Worm (Caenorhabditis elegans) whole organism, young adult: ENCODE measurements around the gene K09C6.3.

Experiments
- B0035.1 ChIP-seq: sonication (generic microtip); optimal IDR thresholded peaks from 2 replicates; lab custom pipeline; 2016; ENCODE audit warnings: missing genetic modification characterization, mild to moderate bottlenecking, missing compliant biosample characterization, missing genotype, missing genetic modification reagents
- B0261.1 ChIP-seq: sonication (generic microtip); optimal IDR thresholded peaks from 2 replicates; lab custom pipeline; 2016; ENCODE audit warnings: mild to moderate bottlenecking, missing genetic modification characterization, moderate library complexity, missing compliant biosample characterization
- F10E7.11 ChIP-seq: sonication (generic microtip); optimal IDR thresholded peaks from 2 replicates; lab custom pipeline; 2017; ENCODE audit warnings: mild to moderate bottlenecking, missing genetic modification characterization, moderate library complexity, missing compliant biosample characterization
- F22D6.2 ChIP-seq: sonication (generic microtip); optimal IDR thresholded peaks from 2 replicates; lab custom pipeline; 2016; ENCODE audit warnings: mild to moderate bottlenecking, missing genetic modification characterization, missing compliant biosample characterization
- F49E8.2 ChIP-seq: sonication (generic microtip); optimal IDR thresholded peaks from 3 replicates; lab custom pipeline; 2017; ENCODE audit warnings: missing genetic modification characterization, mild to moderate bottlenecking, missing compliant biosample characterization, antibody characterized with exemption, moderate library complexity; ENCODE audit not compliant: insufficient read depth
- F57A8.1 ChIP-seq: fragments of 200-800 bp; sonication (Bioruptor generic); optimal IDR thresholded peaks from 2 replicates; lab custom pipeline; 2018; ENCODE audit warnings: mild to moderate bottlenecking, missing genetic modification characterization, moderate library complexity, missing compliant biosample characterization
- T07F8.4 ChIP-seq: sonication (generic microtip); optimal IDR thresholded peaks from 2 replicates; lab custom pipeline; 2016; ENCODE audit warnings: mild to moderate bottlenecking, missing genetic modification characterization, moderate library complexity, missing compliant biosample characterization
- T26A5.8 ChIP-seq: sonication (generic microtip); optimal IDR thresholded peaks from 2 replicates; lab custom pipeline; 2016; ENCODE audit warnings: missing genetic modification characterization, missing compliant biosample characterization
- Y67H2A.10 ChIP-seq: fragments of 200-800 bp; sonication (Bioruptor generic); conservative IDR thresholded peaks from 2 replicates; pipeline ENCODE4 v1.3.6; 2022; ENCODE audit warnings: missing genetic modification reagents, missing genetic modification characterization, missing compliant biosample characterization
- attf-6 ChIP-seq: fragments of 200-800 bp; sonication (Bioruptor generic); IDR thresholded peaks from 2 replicates; pipeline ENCODE4 v1.3.6; 2022; ENCODE audit warnings: missing genetic modification reagents, missing genetic modification characterization, missing compliant biosample characterization
- dox-1 ChIP-seq: fragments of 200-800 bp; sonication (Bioruptor generic); IDR thresholded peaks from 2 replicates; pipeline ENCODE4 v1.3.6; 2022; ENCODE audit warnings: missing genetic modification reagents, missing genetic modification characterization, missing compliant biosample characterization
- dpl-1 ChIP-seq: fragments of 150-350 bp; optimal IDR thresholded peaks from 2 replicates; lab custom pipeline; 2014; ENCODE audit warnings: missing biosample characterization, missing genetic modification reagents, missing genetic modification characterization
- egl-44 ChIP-seq: fragments of 200-800 bp; sonication (Bioruptor generic); IDR thresholded peaks from 2 replicates; pipeline ENCODE4 v1.3.6; 2022; ENCODE audit warnings: missing genetic modification reagents, missing genetic modification characterization, missing compliant biosample characterization
- lin-54 ChIP-seq: fragments of 200-800 bp; sonication (Bioruptor generic); optimal IDR thresholded peaks from 2 replicates; lab custom pipeline; 2018; ENCODE audit warnings: mild to moderate bottlenecking, missing genetic modification characterization, missing compliant biosample characterization
- lir-1 ChIP-seq: fragments of 200-800 bp; sonication (Bioruptor generic); conservative IDR thresholded peaks from 2 replicates; pipeline ENCODE4 v1.3.6; 2022; ENCODE audit warnings: missing genetic modification reagents, missing genetic modification characterization, missing compliant biosample characterization
- madf-3 ChIP-seq: fragments of 200-800 bp; sonication (Bioruptor generic); IDR thresholded peaks from 2 replicates; pipeline ENCODE4 v1.3.6; 2022; ENCODE audit warnings: missing genetic modification reagents, missing genetic modification characterization, missing compliant biosample characterization
- mcd-1 ChIP-seq: fragments of 200-800 bp; sonication (Bioruptor generic); IDR thresholded peaks from 2 replicates; pipeline ENCODE4 v1.3.6; 2022; ENCODE audit warnings: missing genetic modification reagents, missing genetic modification characterization, missing compliant biosample characterization
- mel-28 ChIP-seq: sonication (generic microtip); optimal IDR thresholded peaks from 2 replicates; lab custom pipeline; 2016; ENCODE audit warnings: borderline replicate concordance, mild to moderate bottlenecking, missing genetic modification characterization, missing compliant biosample characterization
- nfyb-1 ChIP-seq: fragments of 200-800 bp; sonication (Bioruptor generic); IDR thresholded peaks from 2 replicates; pipeline ENCODE4 v1.3.6; 2022; ENCODE audit warnings: missing genetic modification reagents, missing genetic modification characterization, missing compliant biosample characterization
- nhr-120 ChIP-seq: fragments of 200-800 bp; sonication (Bioruptor generic); IDR thresholded peaks from 2 replicates; pipeline ENCODE4 v1.3.6; 2022; ENCODE audit warnings: missing genetic modification characterization, missing compliant biosample characterization
- pbrm-1 ChIP-seq: fragments of 200-800 bp; sonication (Bioruptor generic); IDR thresholded peaks from 2 replicates; pipeline ENCODE4 v1.3.6; 2022; ENCODE audit warnings: missing genetic modification reagents, missing genetic modification characterization, missing compliant biosample characterization
- pha-4 ChIP-seq: fragments of 150-350 bp; sonication (generic microtip); optimal IDR thresholded peaks from 2 replicates; lab custom pipeline; 2014; ENCODE audit warnings: missing biosample characterization, missing genetic modification reagents, missing genetic modification characterization
- rpc-1 ChIP-seq, 2 experiments: fragments of 150-350 bp in 1 of 2; sonication (generic microtip) in 1 of 2; optimal IDR thresholded peaks; 2 replicates each; lab custom pipeline; 2014 to 2018; ENCODE audit warnings: missing biosample characterization in 1 of 2, missing genetic modification characterization in 1 of 2, missing genetic modification reagents in 1 of 2, missing genotype in 1 of 2
- snpc-4 ChIP-seq, 5 experiments: fragments of 150-350 bp in 1 of 5; sonication (generic microtip) in 4 of 5; optimal IDR thresholded peaks; 2 replicates each; lab custom pipeline; 2014 to 2018; ENCODE audit warnings: missing genetic modification characterization in 5 of 5, missing biosample characterization in 3 of 5, antibody characterized with exemption in 2 of 5, mild to moderate bottlenecking in 2 of 5, missing compliant biosample characterization in 2 of 5, missing genotype in 2 of 5, moderate library complexity in 2 of 5, missing genetic modification reagents in 1 of 5
- unc-62 ChIP-seq: fragments of 150-350 bp; optimal IDR thresholded peaks from 2 replicates; lab custom pipeline; 2014; ENCODE audit warnings: missing biosample characterization, missing genetic modification reagents, missing genetic modification characterization
- zfh-2 ChIP-seq: fragments of 200-800 bp; sonication (Bioruptor generic); conservative IDR thresholded peaks from 2 replicates; pipeline ENCODE4 v1.3.6; 2022; ENCODE audit warnings: missing genetic modification reagents, missing genetic modification characterization, missing compliant biosample characterization
- zim-3 ChIP-seq: sonication (generic microtip); optimal IDR thresholded peaks from 2 replicates; lab custom pipeline; 2017; ENCODE audit warnings: mild to moderate bottlenecking, missing genetic modification characterization, moderate library complexity, missing compliant biosample characterization

Gene K09C6.3

DNA sequence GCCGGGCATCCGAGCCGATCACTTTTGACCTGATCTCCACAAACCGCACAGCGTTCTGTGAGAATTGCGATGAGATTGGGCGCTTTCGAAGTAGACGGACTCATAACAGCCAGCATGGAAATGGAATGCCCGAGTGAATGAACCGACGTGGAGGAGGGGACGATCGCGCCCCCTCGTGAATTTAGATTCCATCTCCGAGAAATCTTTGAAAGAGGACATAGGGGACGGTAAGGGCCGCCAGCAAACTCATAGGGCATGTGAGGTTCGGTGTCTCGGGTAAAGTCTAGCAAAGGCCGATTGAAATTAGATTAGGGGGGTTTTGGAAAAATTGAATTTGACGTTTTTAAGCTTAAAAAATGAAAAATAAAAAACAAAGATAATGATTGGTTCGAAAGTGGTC, 47.8 kb upstream of the K09C6.3 start, which contains the start of gene nhr-270:
Gene nhr-270, minus strand, starts transcription at position 257 of the 400 bp plus-strand sequence.
- TF ChIP-seq F10E7.11 (no peak), zfh-2 (GFP tag; lab: Robert Waterston, UW) (peak; percentile 38; the same call in 1 of the 2 replicates)
- TF ChIP-seq, all 124 proteins: peak for 1

DNA sequence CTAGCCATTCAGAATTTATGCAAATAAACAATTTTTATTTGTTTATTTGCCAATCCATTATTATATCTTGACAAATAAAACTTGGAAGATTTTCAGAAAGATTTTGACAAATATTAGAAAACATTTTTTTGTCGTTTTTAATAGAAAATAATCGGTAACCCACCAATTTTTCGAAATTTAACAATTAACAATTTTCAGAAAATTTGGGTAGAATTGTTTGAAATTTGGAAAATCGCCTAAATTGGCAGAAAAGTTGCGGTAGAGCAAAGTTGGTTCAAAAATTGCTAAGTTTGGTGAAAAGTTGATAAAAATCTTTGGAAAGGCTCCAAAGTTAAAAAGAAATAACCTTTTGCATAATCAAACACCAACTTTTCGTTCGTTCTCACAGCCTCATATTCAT, 44.0 kb upstream of the K09C6.3 start:
- no peak for TF ChIP-seq mel-28 (tag; lab: Kevin White, UChicago)

DNA sequence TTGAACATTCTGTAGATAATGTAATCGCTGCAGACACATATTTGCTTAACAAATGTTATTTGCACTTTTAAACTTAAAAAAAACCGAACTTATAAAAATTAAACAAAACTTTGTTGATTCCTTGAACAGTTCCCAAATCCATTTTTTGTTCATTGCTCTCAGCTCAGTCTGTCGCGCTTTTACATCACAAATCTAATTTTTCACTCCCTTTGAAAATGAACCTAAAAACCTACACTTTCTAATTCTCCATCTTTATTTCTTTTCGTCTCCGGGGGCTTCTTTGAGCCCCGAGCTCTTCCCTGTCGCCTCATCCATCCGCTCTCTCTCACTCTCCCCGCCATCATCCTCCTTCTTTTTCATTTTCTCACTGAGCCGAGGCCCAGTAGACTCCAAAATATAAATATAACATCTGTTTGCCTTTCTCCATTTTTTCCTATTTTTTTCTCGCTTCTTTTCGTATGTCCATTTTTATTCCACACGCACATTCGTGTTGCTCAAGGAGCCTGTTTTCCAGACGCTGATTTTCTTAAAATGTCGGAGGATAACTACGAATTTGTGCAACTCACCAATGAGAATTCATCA, 41.9 kb upstream of the K09C6.3 start, which contains the start of gene R13D11.4:
Gene R13D11.4, plus strand, starts transcription at position 532 of the 582 bp plus-strand sequence.
- TF ChIP-seq snpc-4 (GFP tag; optimal IDR thresholded peaks at IDR 0.05; lab: Kevin White, UChicago), result no peak
- no peak for TF ChIP-seq snpc-4 (tag; optimal IDR thresholded peaks at IDR 0.05; lab: Kevin White, UChicago)
- TF ChIP-seq dox-1, result no peak
- no peak for TF ChIP-seq pha-4 (tag; lab: Kevin White, UChicago)
- TF ChIP-seq rpc-1 (optimal IDR thresholded peaks at IDR 0.05; lab: Kevin White, UChicago), result no peak
- no peak for TF ChIP-seq rpc-1 (tag; optimal IDR thresholded peaks at IDR 0.05; lab: Kevin White, UChicago)
- TF ChIP-seq nhr-120, result no peak

DNA sequence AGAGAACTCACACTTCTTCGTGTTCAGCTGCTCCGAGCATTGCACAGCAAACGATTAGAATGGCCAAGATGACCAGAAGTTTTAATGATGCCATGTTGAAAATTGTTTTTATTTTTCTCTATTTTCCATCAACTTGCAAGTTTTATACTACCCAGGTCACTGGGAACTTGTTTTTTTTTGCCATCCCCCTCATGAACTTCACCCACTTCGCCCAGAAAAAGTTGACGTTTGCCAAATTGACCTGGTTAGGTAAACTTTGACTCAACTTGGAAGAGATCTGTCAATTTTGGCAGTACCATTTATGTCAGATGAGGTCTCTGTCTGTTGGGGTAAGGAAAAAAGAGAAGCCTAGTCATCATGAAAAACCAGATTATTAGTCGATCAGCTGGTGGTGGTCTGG, 39.2 kb upstream of the K09C6.3 start, which contains the start of gene R13D11.10:
Gene R13D11.10, minus strand, starts transcription at position 101 of the 400 bp plus-strand sequence.
- TF ChIP-seq pbrm-1 (GFP tag; lab: Robert Waterston, UW), result no peak
- TF ChIP-seq T07F8.4 (tag; lab: Kevin White, UChicago), result no peak
- no peak for TF ChIP-seq lin-54 (GFP tag; lab: Kevin White, UChicago)
- TF ChIP-seq unc-62 (GFP tag; lab: Kevin White, UChicago), result no peak
- TF ChIP-seq, all 124 proteins: peak for 0

DNA sequence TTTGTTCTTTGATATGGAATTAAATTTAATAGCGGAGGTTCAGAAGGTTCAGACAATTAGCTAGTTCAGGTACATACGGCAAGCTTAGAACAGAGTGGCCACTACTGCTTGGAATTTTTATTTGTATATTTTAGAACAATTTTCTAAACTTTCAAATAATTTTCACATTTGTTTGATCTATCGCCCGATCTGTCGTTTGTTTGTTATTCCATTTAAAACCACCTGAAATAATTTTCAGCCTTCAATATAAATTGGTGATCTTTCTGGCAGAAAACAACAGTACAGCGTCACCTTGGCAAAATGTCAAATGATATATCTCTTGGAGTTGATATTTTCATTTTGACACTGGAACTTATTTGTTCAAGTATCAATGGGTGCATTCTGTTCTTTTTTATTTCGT, 37.6 kb upstream of the K09C6.3 start, which contains the start of gene R13D11.3:
Gene R13D11.3, plus strand, starts transcription at position 301 of the 400 bp plus-strand sequence.
- TF ChIP-seq zim-3 (tag; lab: Kevin White, UChicago) (no peak), T26A5.8 (tag; lab: Kevin White, UChicago) (no peak), nfyb-1 (GFP tag; lab: Robert Waterston, UW) (no peak), dpl-1 (GFP tag; lab: Kevin White, UChicago) (no peak), F22D6.2 (no peak), madf-3 (no peak), egl-44 (GFP tag; lab: Robert Waterston, UW) (no peak), F57A8.1 (no peak), mcd-1 (no peak), B0035.1 (tag; lab: Kevin White, UChicago) (no peak), B0261.1 (no peak), snpc-4 (GFP tag; optimal IDR thresholded peaks at IDR 0.05; lab: Kevin White, UChicago) (no peak), snpc-4 (tag; optimal IDR thresholded peaks at IDR 0.05; lab: Kevin White, UChicago) (no peak), Y67H2A.10 (GFP tag; lab: Robert Waterston, UW) (no peak), attf-6 (no peak)

DNA sequence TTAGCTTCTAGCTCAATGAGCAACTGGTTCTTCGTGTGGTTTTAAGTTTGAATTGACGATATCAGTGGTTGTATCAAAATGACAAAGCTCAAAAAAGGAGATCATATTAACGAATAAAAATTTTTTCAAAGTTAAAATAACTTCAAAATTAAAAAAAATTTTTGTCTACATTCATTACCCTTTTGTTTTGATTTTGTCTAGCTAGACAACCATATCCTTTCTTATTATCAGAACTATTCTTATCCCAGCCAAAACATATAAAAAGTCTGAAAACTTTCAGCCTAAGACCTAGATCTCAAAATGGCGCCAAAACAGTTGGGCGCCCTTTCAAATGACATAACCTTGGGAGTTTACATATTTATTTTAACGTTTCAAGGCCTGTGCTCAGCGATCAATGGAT, 35.1 kb upstream of the K09C6.3 start, which contains the start of gene R13D11.1:
Gene R13D11.1, plus strand, starts transcription at position 301 of the 400 bp plus-strand sequence.
- no peak for TF ChIP-seq F57A8.1
- no peak for TF ChIP-seq F49E8.2 (tag; lab: Kevin White, UChicago)
- no peak for TF ChIP-seq lir-1 (GFP tag; lab: Robert Waterston, UW)
